Worm (Caenorhabditis elegans): ENCODE results near the gene C09E9.1.

ce11 chrIV:1264928-1265327 is 9.7 kb upstream of the C09E9.1 start, which contains the start of gene F38A1.13:
- TF ChIP-seq tab-1 (GFP tag; IDR thresholded peaks at IDR 0.05) (no peak), flt-1 (GFP tag; IDR thresholded peaks at IDR 0.05) (no peak), klf-2 (GFP tag; conservative IDR thresholded peaks at IDR 0.05) (no peak), cog-1 (tag; optimal IDR thresholded peaks at IDR 0.05) (no peak), ztf-29 (GFP tag; IDR thresholded peaks at IDR 0.05) (no peak), ztf-23 (GFP tag; IDR thresholded peaks at IDR 0.05) (no peak), ref-1 (GFP tag; conservative IDR thresholded peaks at IDR 0.05) (no peak), med-1 (GFP tag; optimal IDR thresholded peaks at IDR 0.05; ENCODE audit: insufficient read depth) (no peak)

All from whole organism, midembryonic.